Worm (Caenorhabditis elegans): Measurements from ENCODE around the gene Y67D8B.5.

The Y67D8B.5 gene

ce11 chrIV:3158175-3158574 lies 44.0 kb upstream of the Y67D8B.5 start (continued):
- TF ChIP-seq jun-1 (tag; optimal IDR thresholded peaks at IDR 0.05) (no peak), isw-1 (GFP tag; IDR thresholded peaks at IDR 0.05) (no peak), dsc-1 (tag; optimal IDR thresholded peaks at IDR 0.05) (no peak), ceh-90 (tag; optimal IDR thresholded peaks at IDR 0.05) (no peak), egl-27 (tag; optimal IDR thresholded peaks at IDR 0.05) (no peak), aly-2 (tag; optimal IDR thresholded peaks at IDR 0.05) (no peak), fkh-4 (tag; optimal IDR thresholded peaks at IDR 0.05; ENCODE audit: borderline replicate concordance) (no peak), skn-1 (tag; optimal IDR thresholded peaks at IDR 0.05) (no peak)

ce11 chrIV:3160785-3161184 lies 41.4 kb upstream of the Y67D8B.5 start:
- TF ChIP-seq mab-9 (GFP tag; IDR thresholded peaks at IDR 0.05) (peak; percentile 42; the same call in 1 of the 2 replicates), nhr-20 (tag; optimal IDR thresholded peaks at IDR 0.05) (peak; percentile 90), efl-1 (optimal IDR thresholded peaks at IDR 0.05) (peak; percentile 81 to 88), efl-1 (GFP tag; optimal IDR thresholded peaks at IDR 0.05 in 1 of 2) (peak; percentile 57 to 96), mdl-1 (tag; optimal IDR thresholded peaks at IDR 0.05) (peak in 1 of 2 experiments; percentile 94), nhr-90 (tag; optimal IDR thresholded peaks at IDR 0.05; ENCODE audit: poor library complexity) (peak; percentile 85), isw-1 (GFP tag; IDR thresholded peaks at IDR 0.05) (peak; percentile 74), hpl-2 (GFP tag; optimal IDR thresholded peaks at IDR 0.05) (peak; percentile 29), nhr-12 (tag; optimal IDR thresholded peaks at IDR 0.05) (no peak), aly-2 (tag; optimal IDR thresholded peaks at IDR 0.05) (peak; percentile 63), nhr-11 (tag; optimal IDR thresholded peaks at IDR 0.05) (peak; percentile 76), pag-3 (tag; optimal IDR thresholded peaks at IDR 0.05; ENCODE audit: borderline replicate concordance, insufficient read depth) (peak; percentile 80), lin-13 (GFP tag; optimal IDR thresholded peaks at IDR 0.05) (peak; percentile 63), snu-23 (GFP tag; optimal IDR thresholded peaks at IDR 0.05) (peak; percentile 95), efl-3 (GFP tag; optimal IDR thresholded peaks at IDR 0.05) (no peak), sptf-1 (tag; optimal IDR thresholded peaks at IDR 0.05) (no peak), snpc-4 (tag; optimal IDR thresholded peaks at IDR 0.05) (peak; percentile 65), ztf-4 (tag; optimal IDR thresholded peaks at IDR 0.05) (peak; percentile 89), egl-27 (tag; optimal IDR thresholded peaks at IDR 0.05) (peak; percentile 84 to 87), ceh-88 (GFP tag; IDR thresholded peaks at IDR 0.05) (peak; percentile 47; the same call in 1 of the 2 replicates), fkh-4 (tag; optimal IDR thresholded peaks at IDR 0.05; ENCODE audit: borderline replicate concordance) (no peak), lsy-2 (tag; optimal IDR thresholded peaks at IDR 0.05) (peak; percentile 85 to 91), lin-14 (GFP tag; optimal IDR thresholded peaks at IDR 0.05) (peak; percentile 98), F16B12.6 (tag; optimal IDR thresholded peaks at IDR 0.05) (no peak), rnt-1 (tag; optimal IDR thresholded peaks at IDR 0.05) (peak; percentile 90), hlh-4 (tag; optimal IDR thresholded peaks at IDR 0.05) (no peak), mep-1 (tag; optimal IDR thresholded peaks at IDR 0.05) (peak; percentile 88), vab-15 (tag; optimal IDR thresholded peaks at IDR 0.05) (no peak), unc-30 (tag; optimal IDR thresholded peaks at IDR 0.05) (no peak), xbp-1 (tag; optimal IDR thresholded peaks at IDR 0.05) (peak; percentile 80), dsc-1 (tag; optimal IDR thresholded peaks at IDR 0.05) (peak; percentile 77), pqm-1 (tag; optimal IDR thresholded peaks at IDR 0.05) (peak; percentile 9), ama-1 (optimal IDR thresholded peaks at IDR 0.05) (peak; percentile 21), pax-3 (tag; optimal IDR thresholded peaks at IDR 0.05) (peak; percentile 62), fkh-8 (tag; optimal IDR thresholded peaks at IDR 0.05) (peak; percentile 88), irx-1 (tag; optimal IDR thresholded peaks at IDR 0.05) (peak; percentile 90), nhr-19 (GFP tag; conservative IDR thresholded peaks at IDR 0.05) (peak; percentile 88), nhr-84 (tag; optimal IDR thresholded peaks at IDR 0.05) (no peak), zip-4 (GFP tag; optimal IDR thresholded peaks at IDR 0.05) (no peak), lin-39 (tag; optimal IDR thresholded peaks at IDR 0.05) (peak; percentile 57), blmp-1 (tag; optimal IDR thresholded peaks at IDR 0.05) (peak; percentile 82), nhr-76 (tag; optimal IDR thresholded peaks at IDR 0.05) (no peak), nhr-77 (tag; optimal IDR thresholded peaks at IDR 0.05) (peak; percentile 81), fkh-10 (GFP tag; optimal IDR thresholded peaks at IDR 0.05) (peak; percentile 79), nhr-71 (tag; optimal IDR thresholded peaks at IDR 0.05) (peak; percentile 96), nhr-237 (tag; optimal IDR thresholded peaks at IDR 0.05) (peak; percentile 62), C34B4.2 (tag; optimal IDR thresholded peaks at IDR 0.05) (no peak), unc-86 (tag; optimal IDR thresholded peaks at IDR 0.05) (peak; percentile 88), mef-2 (tag; optimal IDR thresholded peaks at IDR 0.05) (peak; percentile 62)

All from whole organism, L1 larva.